Worm (Caenorhabditis elegans): Measurements from ENCODE around the gene F28E10.4.

F28E10.4 gene

DNA sequence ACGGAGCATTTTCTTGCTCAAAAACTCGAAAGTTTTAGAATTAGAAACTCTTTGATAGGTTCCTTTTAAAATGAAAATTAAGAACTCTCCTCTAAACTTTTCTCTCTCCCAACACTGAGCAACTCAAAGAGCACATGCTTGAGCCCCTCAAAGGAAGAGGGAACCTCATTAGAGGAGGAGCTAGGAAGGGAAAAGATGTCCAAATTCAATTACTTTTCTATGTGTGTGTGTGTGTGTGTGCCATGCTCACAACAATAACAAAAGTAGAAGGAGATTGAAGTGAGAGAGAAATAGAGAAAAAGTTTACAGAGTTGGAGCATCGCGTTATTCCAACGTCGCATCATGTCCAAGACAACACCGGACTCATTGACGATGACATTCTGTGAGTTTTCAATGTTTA lies 18.7 kb upstream of the F28E10.4 start:
- TF ChIP-seq lin-15B (tag; optimal IDR thresholded peaks at IDR 0.05) (peak; percentile 6), daf-12 (tag; optimal IDR thresholded peaks at IDR 0.05) (no peak), ztf-4 (tag; optimal IDR thresholded peaks at IDR 0.05) (no peak), ceh-82 (tag; optimal IDR thresholded peaks at IDR 0.05) (no peak), fkh-10 (GFP tag; optimal IDR thresholded peaks at IDR 0.05) (peak; percentile 97), ceh-28 (tag; optimal IDR thresholded peaks at IDR 0.05) (no peak), nhr-237 (tag; optimal IDR thresholded peaks at IDR 0.05) (no peak), fos-1 (tag; optimal IDR thresholded peaks at IDR 0.05) (no peak), nfya-1 (tag; optimal IDR thresholded peaks at IDR 0.05; ENCODE audit: insufficient read depth) (peak; percentile 49), zag-1 (tag; optimal IDR thresholded peaks at IDR 0.05) (no peak), sea-2 (GFP tag; optimal IDR thresholded peaks at IDR 0.05) (peak; percentile 17), nhr-12 (tag; optimal IDR thresholded peaks at IDR 0.05) (no peak)

DNA sequence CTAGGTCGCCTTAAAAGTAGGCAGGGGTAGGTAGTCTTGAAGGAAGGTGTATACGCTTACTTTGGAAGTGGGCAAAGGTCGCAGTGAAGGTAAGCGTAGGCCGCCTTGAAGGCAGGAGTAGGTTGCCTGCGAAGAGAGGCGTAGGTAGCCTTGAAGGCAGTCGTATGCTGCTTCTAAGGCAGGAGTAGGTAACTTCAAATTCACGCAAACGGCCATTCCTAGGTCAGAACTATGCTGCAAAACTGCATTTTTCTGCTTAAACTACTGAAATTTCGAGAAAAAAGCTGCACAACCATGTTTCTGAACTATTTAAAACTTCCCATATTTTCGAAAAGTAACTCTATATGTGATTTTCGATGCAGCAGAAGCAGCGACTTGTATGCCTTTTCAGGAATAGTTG lies 12.2 kb upstream of the F28E10.4 start:
- no peak for TF ChIP-seq unc-62 (GFP tag; optimal IDR thresholded peaks at IDR 0.05)
- no peak for TF ChIP-seq lsy-12 (tag; optimal IDR thresholded peaks at IDR 0.05)

- TF ChIP-seq pha-4 (tag; optimal IDR thresholded peaks at IDR 0.05) (no peak), lin-39 (tag; optimal IDR thresholded peaks at IDR 0.05) (peak; percentile 7)
Measured at ce11 chrIV:4576847-4577246, 9.6 kb upstream of the F28E10.4 start.

- no peak for TF ChIP-seq egl-27 (tag; optimal IDR thresholded peaks at IDR 0.05)
- TF ChIP-seq nfya-1 (tag; optimal IDR thresholded peaks at IDR 0.05; ENCODE audit: insufficient read depth): peak; percentile 21
- no peak for TF ChIP-seq ztf-11 (tag; optimal IDR thresholded peaks at IDR 0.05)
Measured at ce11 chrIV:4574051-4574450, 6.8 kb upstream of the F28E10.4 start.

DNA sequence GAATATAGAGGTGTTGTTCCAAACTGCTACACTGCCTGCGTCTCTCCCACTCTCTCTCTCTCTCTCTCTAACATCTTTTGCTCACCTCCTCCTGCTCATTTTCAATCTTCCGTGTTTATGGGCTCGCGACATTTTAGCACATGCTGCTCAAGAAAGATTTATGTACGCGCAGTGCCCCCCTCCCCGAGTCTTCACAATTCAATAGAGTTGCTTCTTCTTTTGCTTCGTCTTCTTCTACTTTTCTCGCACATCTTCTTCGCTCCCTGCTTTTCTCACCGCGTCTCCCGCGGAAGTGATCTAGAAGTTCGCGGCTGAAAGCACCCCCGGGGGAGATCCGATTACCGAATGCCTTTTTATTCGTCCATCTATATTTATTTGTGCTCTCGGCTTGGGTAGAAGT lies 3.4 kb upstream of the F28E10.4 start:
- TF ChIP-seq fkh-10 (GFP tag; optimal IDR thresholded peaks at IDR 0.05) (peak; percentile 63), lsy-12 (tag; optimal IDR thresholded peaks at IDR 0.05) (no peak), nfya-1 (tag; optimal IDR thresholded peaks at IDR 0.05; ENCODE audit: insufficient read depth) (peak; percentile 11)

DNA sequence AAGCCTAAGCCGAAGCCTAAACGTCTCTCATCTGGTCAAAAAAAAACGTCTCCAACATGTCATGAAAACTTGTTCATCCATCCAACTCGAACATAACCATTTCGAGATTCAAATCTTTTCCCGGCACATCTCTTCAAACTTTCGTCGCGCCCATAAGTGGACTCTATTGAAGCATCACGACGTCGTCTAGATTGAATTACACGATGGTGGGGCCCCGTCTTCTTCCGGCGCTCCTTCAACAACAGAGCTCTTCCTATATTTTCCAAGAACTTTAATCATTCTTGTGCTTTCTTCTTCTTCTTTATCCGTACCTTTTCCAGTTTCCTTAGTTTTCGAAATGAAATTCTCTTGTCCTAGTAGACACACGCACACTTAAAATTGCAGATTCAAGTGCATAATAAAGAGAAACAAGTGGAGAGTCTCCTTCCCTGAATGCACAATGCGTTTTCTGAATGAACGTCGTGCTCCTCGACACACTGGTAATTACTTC lies 1.2 kb upstream of the F28E10.4 start, which contains the start of gene F28E10.1:
Gene F28E10.1, plus strand, starts transcription at position 440 of the 490 bp plus-strand sequence.
- TF ChIP-seq fkh-10 (GFP tag; optimal IDR thresholded peaks at IDR 0.05) (peak; percentile 73), pha-4 (tag; optimal IDR thresholded peaks at IDR 0.05) (no peak), lin-39 (tag; optimal IDR thresholded peaks at IDR 0.05) (peak; percentile 1)

DNA sequence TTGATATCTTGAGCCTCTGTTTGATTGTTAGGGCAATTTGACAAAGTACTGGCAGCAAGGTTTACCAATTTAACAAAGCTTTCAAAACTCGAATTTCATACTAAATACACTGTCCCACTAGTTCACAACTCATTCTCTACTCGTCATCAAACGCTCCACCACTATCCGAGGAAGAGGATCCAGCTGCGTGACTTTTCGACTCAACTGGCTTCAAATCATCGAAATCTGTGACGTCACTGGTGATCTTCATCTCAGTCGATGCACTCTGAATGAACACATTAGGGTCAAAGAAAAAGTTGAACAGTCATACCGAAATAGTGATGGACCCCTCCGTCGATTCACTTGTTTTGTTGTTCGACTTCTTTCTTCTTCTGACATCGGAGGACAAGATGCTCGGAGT lies 1.4 kb downstream of the F28E10.4 start:
- no peak for TF ChIP-seq mdl-1 (tag; optimal IDR thresholded peaks at IDR 0.05)
- TF ChIP-seq mml-1 (tag; optimal IDR thresholded peaks at IDR 0.05): no peak
- TF ChIP-seq nhr-43 (tag; optimal IDR thresholded peaks at IDR 0.05; ENCODE audit: poor library complexity, severe bottlenecking): no peak
- no peak for TF ChIP-seq nhr-25 (tag; optimal IDR thresholded peaks at IDR 0.05)
- no peak for TF ChIP-seq ztf-4 (tag; optimal IDR thresholded peaks at IDR 0.05)
- no peak for TF ChIP-seq fkh-2 (tag; optimal IDR thresholded peaks at IDR 0.05)
- no peak for TF ChIP-seq unc-62 (GFP tag; optimal IDR thresholded peaks at IDR 0.05)
- TF ChIP-seq tbx-2 (tag; optimal IDR thresholded peaks at IDR 0.05): no peak
- no peak for TF ChIP-seq elt-1 (tag; optimal IDR thresholded peaks at IDR 0.05)
- TF ChIP-seq skn-1 (tag; optimal IDR thresholded peaks at IDR 0.05): no peak
- TF ChIP-seq nhr-67 (tag; optimal IDR thresholded peaks at IDR 0.05): no peak
- no peak for TF ChIP-seq R02D3.7 (tag; optimal IDR thresholded peaks at IDR 0.05)

ce11 chrIV:4564541-4564940 lies 2.7 kb downstream of the F28E10.4 start:
- TF ChIP-seq unc-39 (tag; optimal IDR thresholded peaks at IDR 0.05) (no peak), nhr-23 (tag; optimal IDR thresholded peaks at IDR 0.05) (no peak), R02D3.7 (tag; optimal IDR thresholded peaks at IDR 0.05) (no peak), ztf-11 (tag; optimal IDR thresholded peaks at IDR 0.05) (no peak), snpc-4 (tag; optimal IDR thresholded peaks at IDR 0.05) (no peak), nhr-77 (tag; optimal IDR thresholded peaks at IDR 0.05) (no peak), ceh-9 (tag; optimal IDR thresholded peaks at IDR 0.05) (no peak), aly-2 (tag; optimal IDR thresholded peaks at IDR 0.05) (no peak), eor-1 (tag; optimal IDR thresholded peaks at IDR 0.05) (no peak), elt-1 (tag; optimal IDR thresholded peaks at IDR 0.05) (no peak), ZK546.5 (tag; optimal IDR thresholded peaks at IDR 0.05) (no peak), jun-1 (tag; optimal IDR thresholded peaks at IDR 0.05) (no peak), pha-4 (tag; optimal IDR thresholded peaks at IDR 0.05) (no peak), lin-39 (tag; optimal IDR thresholded peaks at IDR 0.05) (no peak), fkh-2 (tag; optimal IDR thresholded peaks at IDR 0.05) (no peak)

All from whole organism, L3 larva.